Fruit fly (Drosophila melanogaster): ENCODE results near the gene CG10559.

- TF ChIP-seq D1 (tag; optimal IDR thresholded peaks at IDR 0.05) (no peak), CG8159 (tag; optimal IDR thresholded peaks at IDR 0.05) (no peak), Pif1B (GFP tag; optimal IDR thresholded peaks at IDR 0.05) (no peak), CG4496 (GFP tag; IDR thresholded peaks at IDR 0.05) (no peak), CG12605 (GFP tag; IDR thresholded peaks at IDR 0.05) (no peak), CG17806 (tag; optimal IDR thresholded peaks at IDR 0.05) (no peak)
These were observed 26.3 kb downstream of the CG10559 start, which contains the start of gene CG11893 for dm6 chr3R:25289589-25289988.

Data from whole organism, pupa.